Fruit fly (Drosophila melanogaster): ENCODE data around the gene Gr28b.
A peak's percentile ranks its signal among the peaks of the same experiment; 100 is the strongest.

Gene Gr28b

DNA sequence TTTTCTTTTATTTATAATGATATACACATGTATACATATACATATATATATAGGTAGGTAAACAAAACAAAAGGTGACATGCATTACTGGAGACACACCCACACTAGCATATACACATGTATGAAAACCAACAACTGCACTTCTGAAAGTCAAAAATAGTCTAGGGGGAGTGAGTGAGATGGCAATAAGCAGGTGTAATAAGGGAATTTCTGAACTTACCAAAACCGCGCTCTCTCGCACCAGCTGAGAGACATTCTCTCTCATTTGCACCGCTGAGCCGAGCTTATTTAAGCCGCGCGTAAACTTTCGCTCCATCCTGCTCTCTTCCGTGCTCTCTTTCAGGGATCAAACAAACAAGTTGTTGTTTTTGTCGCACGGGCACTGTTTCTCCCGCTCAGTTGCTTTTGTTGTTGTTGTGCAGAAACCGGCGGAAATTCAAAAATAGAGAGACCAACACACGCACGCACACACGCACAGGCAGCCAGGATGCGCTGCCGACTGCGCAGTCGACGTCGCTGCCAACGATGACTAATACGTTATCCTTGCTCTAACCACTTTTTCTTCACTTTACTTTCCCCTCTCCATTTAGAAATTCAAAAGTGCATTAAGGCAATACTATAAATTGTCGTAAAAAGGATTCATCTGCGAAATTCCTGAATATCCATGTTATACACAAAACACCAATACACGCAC, 33.4 kb upstream of the Gr28b start (continued):
- TF ChIP-seq chm (GFP tag; IDR thresholded peaks at IDR 0.05) (peak; percentile 46; the same call in 1 of the 2 replicates), sr (GFP tag; IDR thresholded peaks at IDR 0.05) (no peak), stc (GFP tag; IDR thresholded peaks at IDR 0.05) (0 out of 2 replicates have a peak, but pooled peaks have one; percentile 25), sens (GFP tag) (peak; percentile 2), CG4617 (GFP tag; optimal IDR thresholded peaks at IDR 0.05; ENCODE audit: borderline replicate concordance) (no peak), Lpt (GFP tag; optimal IDR thresholded peaks at IDR 0.05) (no peak), vvl (GFP tag; IDR thresholded peaks at IDR 0.05) (peak; percentile 46; the same call in 1 of the 2 replicates), rib (GFP tag; IDR thresholded peaks at IDR 0.05) (no peak), wek (GFP tag; optimal IDR thresholded peaks at IDR 0.05) (no peak), CG10274 (GFP tag; optimal IDR thresholded peaks at IDR 0.05) (no peak), CG1792 (GFP tag; optimal IDR thresholded peaks at IDR 0.05) (no peak)

DNA sequence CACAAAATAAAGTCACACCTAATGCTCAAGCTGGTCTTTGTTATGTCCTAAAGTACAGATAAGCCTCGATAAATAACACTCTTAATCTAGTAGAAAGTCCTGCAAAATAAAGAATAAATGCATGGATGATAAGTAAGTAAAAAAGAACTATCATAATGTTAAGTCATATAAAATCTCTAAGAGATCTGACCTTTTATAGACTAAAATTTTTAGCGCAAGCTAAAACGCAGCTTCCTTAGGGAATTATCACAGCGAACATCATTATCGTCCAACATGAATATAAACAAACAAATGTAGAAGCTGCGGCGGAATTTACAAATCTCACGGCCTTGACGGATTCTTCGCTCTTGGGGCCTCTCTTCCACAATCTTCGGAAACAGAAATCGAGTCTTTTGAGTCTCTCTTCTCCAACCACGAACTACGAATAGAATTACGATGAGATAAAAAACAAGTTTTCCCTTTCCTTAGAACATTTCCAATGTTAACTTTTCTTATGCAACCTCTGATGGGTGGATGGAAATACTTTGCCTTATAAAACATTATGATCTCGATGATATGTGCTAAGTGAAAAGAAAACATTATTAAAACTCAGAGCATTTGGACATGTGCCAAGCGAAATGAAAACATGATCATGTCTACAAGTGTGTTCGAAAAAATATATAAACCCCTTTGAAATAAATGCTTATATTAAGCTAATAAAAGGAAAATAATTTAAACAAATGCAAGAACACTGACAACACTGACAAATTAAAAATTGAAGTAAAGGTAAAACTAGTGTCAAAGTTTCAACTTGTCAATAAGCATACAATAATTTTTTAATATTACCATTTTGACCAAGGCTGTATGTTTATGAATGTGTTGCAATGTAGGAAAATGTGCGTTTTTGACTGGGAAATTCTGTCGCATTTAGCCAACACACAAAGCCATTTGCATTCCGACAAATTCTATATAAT, 32.6 kb upstream of the Gr28b start:
- TF ChIP-seq CG8765 (GFP tag; IDR thresholded peaks at IDR 0.05) (no peak), Dbx (GFP tag; IDR thresholded peaks at IDR 0.05) (peak; percentile 89), CG18476 (GFP tag; optimal IDR thresholded peaks at IDR 0.05) (peak; percentile 8), CG31388 (GFP tag; optimal IDR thresholded peaks at IDR 0.05) (no peak), CG43689 (GFP tag; IDR thresholded peaks at IDR 0.05) (no peak), ara (GFP tag; IDR thresholded peaks at IDR 0.05) (no peak), CG30431 (GFP tag; optimal IDR thresholded peaks at IDR 0.05) (no peak), CG13775 (GFP tag; optimal IDR thresholded peaks at IDR 0.05) (peak; percentile 19), pfk (GFP tag; optimal IDR thresholded peaks at IDR 0.05) (no peak), CG17802 (tag; optimal IDR thresholded peaks at IDR 0.05) (no peak), B-H1 (GFP tag; IDR thresholded peaks at IDR 0.05) (no peak), Rfx (GFP tag; IDR thresholded peaks at IDR 0.05) (peak; percentile 87), grau (tag; optimal IDR thresholded peaks at IDR 0.05) (peak; percentile 94), NFAT (GFP tag; IDR thresholded peaks at IDR 0.05) (no peak), cad (GFP tag; optimal IDR thresholded peaks at IDR 0.05) (no peak), mirr (GFP tag; optimal IDR thresholded peaks at IDR 0.05) (no peak), CG7786 (GFP tag; optimal IDR thresholded peaks at IDR 0.05) (peak; percentile 55), gsb-n (tag; optimal IDR thresholded peaks at IDR 0.05) (no peak), CG7372 (GFP tag; IDR thresholded peaks at IDR 0.05) (no peak), CG6854 (GFP tag; optimal IDR thresholded peaks at IDR 0.05) (no peak), lilli (GFP tag; optimal IDR thresholded peaks at IDR 0.05) (peak; percentile 66), tin (GFP tag; optimal IDR thresholded peaks at IDR 0.05) (no peak), BtbVII (GFP tag; optimal IDR thresholded peaks at IDR 0.05) (no peak), CG9797 (GFP tag; optimal IDR thresholded peaks at IDR 0.05) (no peak), Hand (GFP tag; optimal IDR thresholded peaks at IDR 0.05) (peak; percentile 33), vfl (GFP tag; optimal IDR thresholded peaks at IDR 0.05) (no peak), sens-2 (GFP tag; IDR thresholded peaks at IDR 0.05) (no peak), bowl (GFP tag; IDR thresholded peaks at IDR 0.05) (peak; percentile 46; the same call in 1 of the 2 replicates), CG14014 (GFP tag; IDR thresholded peaks at IDR 0.05) (peak; percentile 78), dmrt11E (tag; optimal IDR thresholded peaks at IDR 0.05) (peak; percentile 42), slou (GFP tag; optimal IDR thresholded peaks at IDR 0.05) (no peak), sqz (GFP tag; optimal IDR thresholded peaks at IDR 0.05) (no peak), nau (GFP tag; optimal IDR thresholded peaks at IDR 0.05) (no peak), CG12299 (tag; optimal IDR thresholded peaks at IDR 0.05) (peak; percentile 14), Gug (GFP tag; IDR thresholded peaks at IDR 0.05) (no peak), so (GFP tag; IDR thresholded peaks at IDR 0.05) (peak; percentile 20; the same call in 1 of the 3 replicates), CG18599 (GFP tag; optimal IDR thresholded peaks at IDR 0.05) (no peak)
